Fruit fly (Drosophila melanogaster) whole organism, embryonic: ENCODE data around the gene prd1.
A peak's percentile ranks its signal among the peaks of the same experiment; 100 is the strongest.

Experiments used
- Atf3 ChIP-seq: fragments of 200-800 bp; sonication (Bioruptor generic); optimal IDR thresholded peaks from 3 replicates; lab custom pipeline; 2016; ENCODE audit warnings: missing biosample characterization, missing genetic modification characterization
- Blimp-1 ChIP-seq: fragments of 200-800 bp; sonication (Bioruptor generic); optimal IDR thresholded peaks from 3 replicates; lab custom pipeline; 2018; ENCODE audit warnings: missing biosample characterization, missing genetic modification characterization, mild to moderate bottlenecking, moderate library complexity, missing genetic modification reagents
- Bteb2 ChIP-seq: fragments of 200-800 bp; sonication (Bioruptor generic); optimal IDR thresholded peaks from 2 replicates; lab custom pipeline; 2016; ENCODE audit warnings: missing biosample characterization, missing genetic modification characterization
- CG1024 ChIP-seq: fragments of 200-800 bp; sonication (Bioruptor generic); IDR thresholded peaks from 2 replicates; pipeline ENCODE4 v1.3.6; 2022; ENCODE audit warnings: missing biosample characterization, missing genetic modification characterization
- CG10979 ChIP-seq: fragments of 200-800 bp; sonication (Bioruptor generic); optimal IDR thresholded peaks from 2 replicates; lab custom pipeline; 2018; ENCODE audit warnings: missing biosample characterization, mild to moderate bottlenecking, missing genetic modification characterization, moderate library complexity
- CG12155 ChIP-seq: fragments of 200-800 bp; sonication (Bioruptor generic); optimal IDR thresholded peaks from 3 replicates; lab custom pipeline; 2016; ENCODE audit warnings: missing biosample characterization, missing genetic modification characterization
- CG13775 ChIP-seq: fragments of 200-800 bp; sonication (Bioruptor generic); optimal IDR thresholded peaks from 3 replicates; lab custom pipeline; 2017; ENCODE audit warnings: missing biosample characterization, mild to moderate bottlenecking, missing genetic modification characterization
- CG17612 ChIP-seq: fragments of 200-800 bp; sonication (Bioruptor generic); IDR thresholded peaks from 2 replicates; pipeline ENCODE4 v1.3.6; 2022; ENCODE audit warnings: missing biosample characterization, missing genetic modification characterization
- CG17802 ChIP-seq: fragments of 200-800 bp; sonication (Bioruptor generic); optimal IDR thresholded peaks from 2 replicates; lab custom pipeline; 2018; ENCODE audit warnings: missing biosample characterization, mild to moderate bottlenecking, missing genetic modification characterization, moderate library complexity
- CG2116 ChIP-seq: fragments of 200-800 bp; sonication (Bioruptor generic); optimal IDR thresholded peaks from 3 replicates; lab custom pipeline; 2018; ENCODE audit warnings: missing biosample characterization, mild to moderate bottlenecking, missing genetic modification characterization
- CG2712 ChIP-seq: fragments of 200-800 bp; optimal IDR thresholded peaks from 3 replicates; lab custom pipeline; 2019; ENCODE audit warnings: missing biosample characterization, mild to moderate bottlenecking, missing genetic modification characterization, moderate library complexity
- CG30020 ChIP-seq: fragments of 200-800 bp; optimal IDR thresholded peaks from 2 replicates; lab custom pipeline; 2019; ENCODE audit warnings: missing biosample characterization, mild to moderate bottlenecking, missing genetic modification characterization, moderate library complexity
- CG31441 ChIP-seq: fragments of 200-800 bp; sonication (Bioruptor generic); IDR thresholded peaks from 2 replicates; pipeline ENCODE4 v1.3.6; 2022; ENCODE audit warnings: missing biosample characterization, missing genetic modification characterization
- CG7372 ChIP-seq: fragments of 200-800 bp; sonication (Bioruptor generic); IDR thresholded peaks from 2 replicates; pipeline ENCODE4 v1.3.6; 2022; ENCODE audit warnings: missing biosample characterization, missing genetic modification characterization
- CG9609 ChIP-seq: fragments of 200-800 bp; sonication (Bioruptor generic); optimal IDR thresholded peaks from 3 replicates; lab custom pipeline; 2016; ENCODE audit warnings: missing biosample characterization, missing genetic modification characterization
- D19A ChIP-seq: fragments of 200-800 bp; optimal IDR thresholded peaks from 3 replicates; lab custom pipeline; 2019; ENCODE audit warnings: missing biosample characterization, mild to moderate bottlenecking, missing genetic modification characterization, moderate library complexity
- Deaf1 ChIP-seq: fragments of 200-800 bp; optimal IDR thresholded peaks from 3 replicates; lab custom pipeline; 2019; ENCODE audit warnings: missing biosample characterization, mild to moderate bottlenecking, missing genetic modification characterization, moderate library complexity
- Dfd ChIP-seq, 2 experiments: fragments of >200 bp; optimal IDR thresholded peaks; 2 replicates each; lab custom pipeline; 2017; ENCODE audit warnings: missing biosample characterization in 2 of 2, missing genetic modification characterization in 2 of 2
- HHEX ChIP-seq: fragments of 200-800 bp; sonication (Bioruptor generic); optimal IDR thresholded peaks from 3 replicates; lab custom pipeline; 2017; ENCODE audit warnings: missing biosample characterization, mild to moderate bottlenecking, missing genetic modification characterization, missing genetic modification reagents
- HmgZ ChIP-seq: fragments of 200-800 bp; sonication (Bioruptor generic); optimal IDR thresholded peaks from 2 replicates; lab custom pipeline; 2018; ENCODE audit warnings: missing biosample characterization, mild to moderate bottlenecking, missing genetic modification characterization
- Meics ChIP-seq: fragments of 200-800 bp; sonication (Bioruptor generic); optimal IDR thresholded peaks from 2 replicates; lab custom pipeline; 2017; ENCODE audit warnings: missing biosample characterization, mild to moderate bottlenecking, missing genetic modification characterization
- Myb ChIP-seq: fragments of 200-800 bp; sonication (Bioruptor generic); optimal IDR thresholded peaks from 2 replicates; lab custom pipeline; 2016; ENCODE audit warnings: missing biosample characterization, missing genetic modification characterization
- Oaz ChIP-seq: fragments of 200-800 bp; sonication (Bioruptor generic); IDR thresholded peaks from 2 replicates; pipeline ENCODE4 v1.3.6; 2022; ENCODE audit warnings: missing biosample characterization, missing genetic modification characterization
- Ravus ChIP-seq: fragments of 200-800 bp; sonication (Bioruptor generic); IDR thresholded peaks from 2 replicates; pipeline ENCODE4 v1.3.6; 2022; ENCODE audit warnings: missing biosample characterization, missing genetic modification characterization
- Stat92E ChIP-seq, 3 experiments: fragments of >200 bp in 2 of 3; fragments of 200-800 bp in 1 of 3; sonication (Bioruptor generic) in 1 of 3; optimal IDR thresholded peaks; 2 replicates each; lab custom pipeline; 2017 to 2019; ENCODE audit warnings: missing biosample characterization in 3 of 3, missing genetic modification characterization in 3 of 3, mild to moderate bottlenecking in 1 of 3, moderate library complexity in 1 of 3
- Xbp1 ChIP-seq: fragments of 200-800 bp; sonication (Bioruptor generic); optimal IDR thresholded peaks from 3 replicates; lab custom pipeline; 2016; ENCODE audit warnings: missing biosample characterization, mild to moderate bottlenecking, missing genetic modification characterization
- ab ChIP-seq: fragments of 200-800 bp; sonication (Bioruptor generic); optimal IDR thresholded peaks from 2 replicates; lab custom pipeline; 2016; ENCODE audit warnings: missing biosample characterization, missing genetic modification characterization
- bbx ChIP-seq: fragments of 200-800 bp; sonication (Bioruptor generic); IDR thresholded peaks from 2 replicates; pipeline ENCODE4 v1.3.6; 2022; ENCODE audit warnings: missing biosample characterization, missing genetic modification characterization; ENCODE audit not compliant: partially characterized antibody
- caup ChIP-seq: fragments of 200-800 bp; sonication (Bioruptor generic); optimal IDR thresholded peaks from 3 replicates; lab custom pipeline; 2017; ENCODE audit warnings: missing biosample characterization, mild to moderate bottlenecking, missing genetic modification characterization, moderate library complexity; ENCODE audit not compliant: severe bottlenecking
- crol ChIP-seq: fragments of 200-800 bp; sonication (Bioruptor generic); IDR thresholded peaks from 2 replicates; pipeline ENCODE4 v1.3.6; 2022; ENCODE audit warnings: missing biosample characterization, missing genetic modification characterization
- esg ChIP-seq: fragments of 200-800 bp; sonication (Bioruptor generic); conservative IDR thresholded peaks from 2 replicates; pipeline ENCODE4 v1.3.6; 2022; ENCODE audit warnings: missing biosample characterization, missing genetic modification characterization
- exex ChIP-seq: fragments of 200-800 bp; sonication (Bioruptor generic); optimal IDR thresholded peaks from 4 replicates; lab custom pipeline; 2018; ENCODE audit warnings: missing biosample characterization, mild to moderate bottlenecking, missing genetic modification characterization, moderate library complexity
- eyg ChIP-seq: fragments of 200-800 bp; sonication (Bioruptor generic); optimal IDR thresholded peaks from 3 replicates; lab custom pipeline; 2016; ENCODE audit warnings: missing biosample characterization, missing genetic modification characterization
- grau ChIP-seq: fragments of 200-800 bp; optimal IDR thresholded peaks from 3 replicates; lab custom pipeline; 2019; ENCODE audit warnings: missing biosample characterization, mild to moderate bottlenecking, missing genetic modification characterization, moderate library complexity
- grn ChIP-seq: fragments of 200-800 bp; sonication (Bioruptor generic); optimal IDR thresholded peaks from 3 replicates; lab custom pipeline; 2017; ENCODE audit warnings: missing biosample characterization, missing genetic modification characterization
- gt ChIP-seq: fragments of 200-800 bp; sonication (Bioruptor generic); IDR thresholded peaks from 2 replicates; pipeline ENCODE4 v1.3.6; 2022; ENCODE audit warnings: missing biosample characterization, missing genetic modification characterization
- h ChIP-seq: fragments of >200 bp; optimal IDR thresholded peaks from 2 replicates; lab custom pipeline; 2017
- hth ChIP-seq: fragments of >200 bp; optimal IDR thresholded peaks from 2 replicates; lab custom pipeline; 2017; ENCODE audit warnings: inconsistent platforms
- ind ChIP-seq: fragments of 200-800 bp; sonication (Bioruptor generic); optimal IDR thresholded peaks from 3 replicates; lab custom pipeline; 2016; ENCODE audit warnings: missing biosample characterization, missing genetic modification characterization
- jigr1 ChIP-seq: fragments of 200-800 bp; sonication (Bioruptor generic); IDR thresholded peaks from 3 replicates; pipeline ENCODE4 v1.3.6; 2022; ENCODE audit warnings: missing biosample characterization, missing genetic modification characterization
- nau ChIP-seq: fragments of 200-800 bp; sonication (Bioruptor generic); optimal IDR thresholded peaks from 3 replicates; lab custom pipeline; 2017; ENCODE audit warnings: missing biosample characterization, mild to moderate bottlenecking, missing genetic modification characterization, missing genetic modification reagents
- nerfin-1 ChIP-seq: fragments of 200-800 bp; sonication (Bioruptor generic); optimal IDR thresholded peaks from 3 replicates; lab custom pipeline; 2019; ENCODE audit warnings: missing biosample characterization, mild to moderate bottlenecking, missing genetic modification characterization, moderate library complexity
- run ChIP-seq: fragments of 200-800 bp; sonication (Bioruptor generic); optimal IDR thresholded peaks from 3 replicates; lab custom pipeline; 2018; ENCODE audit warnings: missing biosample characterization, mild to moderate bottlenecking, missing genetic modification characterization
- salm ChIP-seq: fragments of 200-800 bp; sonication (Bioruptor generic); optimal IDR thresholded peaks from 2 replicates; lab custom pipeline; 2018; ENCODE audit warnings: missing biosample characterization, mild to moderate bottlenecking, missing genetic modification characterization
- sc ChIP-seq, 3 experiments: fragments of >200 bp in 2 of 3; fragments of 200-800 bp in 1 of 3; sonication (Bioruptor generic) in 1 of 3; optimal IDR thresholded peaks; 2 replicates in 2 of 3; 3 replicates in 1 of 3; lab custom pipeline; 2017; ENCODE audit warnings: mild to moderate bottlenecking in 1 of 3, missing biosample characterization in 1 of 3, missing genetic modification characterization in 1 of 3, missing genetic modification reagents in 1 of 3
- tgo ChIP-seq: fragments of 200-800 bp; sonication (Bioruptor generic); IDR thresholded peaks from 3 replicates; pipeline ENCODE4 v1.3.6; 2022; ENCODE audit warnings: missing biosample characterization, missing genetic modification characterization
- toy ChIP-seq: fragments of 200-800 bp; sonication (Bioruptor generic); IDR thresholded peaks from 2 replicates; pipeline ENCODE4 v1.3.6; 2022; ENCODE audit warnings: missing biosample characterization, missing genetic modification characterization
- unc-4 ChIP-seq: fragments of 200-800 bp; sonication (Bioruptor generic); IDR thresholded peaks from 2 replicates; pipeline ENCODE4 v1.3.6; 2022; ENCODE audit warnings: missing biosample characterization, missing genetic modification characterization; ENCODE audit not compliant: partially characterized antibody
- wek ChIP-seq: fragments of 200-800 bp; sonication (Bioruptor generic); optimal IDR thresholded peaks from 3 replicates; lab custom pipeline; 2018; ENCODE audit warnings: missing biosample characterization, mild to moderate bottlenecking, missing genetic modification characterization, moderate library complexity

prd1 gene

DNA sequence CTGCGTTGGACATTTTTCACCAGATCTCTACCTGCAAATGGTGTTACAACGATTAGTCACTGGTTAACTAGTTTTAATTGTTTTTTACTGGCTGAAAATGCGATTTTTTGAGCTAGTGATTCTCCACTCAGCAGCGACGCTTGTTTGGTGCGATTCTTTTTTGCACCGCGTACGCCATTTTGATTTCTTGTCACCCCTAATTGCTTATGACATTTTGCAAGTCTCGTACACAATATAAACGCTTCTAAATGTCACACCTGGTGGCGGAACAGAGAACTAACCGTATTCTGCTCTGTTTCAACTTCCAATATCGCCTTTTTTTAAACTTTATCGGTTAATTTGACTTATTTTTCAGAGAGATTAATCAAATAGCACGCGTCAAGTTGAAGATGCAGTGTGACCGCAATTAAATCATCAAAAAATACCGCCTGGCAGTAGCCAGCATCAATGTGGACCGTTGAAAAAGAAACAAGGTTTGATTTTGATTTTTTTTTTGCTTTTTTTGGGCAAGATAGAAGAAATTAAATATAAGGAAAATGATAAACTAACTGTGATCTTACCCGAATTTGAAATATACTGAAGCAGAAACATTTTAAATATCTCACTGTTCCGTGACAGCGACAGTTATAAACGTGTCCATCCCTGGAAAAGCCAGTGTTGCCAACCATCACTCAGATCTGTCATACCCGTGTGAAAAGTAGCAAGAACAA lies 32.3 kb upstream of the prd1 start, which contains the start of the genes COX5A and glo (continued):
- peak; percentile 12 for TF ChIP-seq nau (GFP tag; lab: Kevin White, UChicago)
- TF ChIP-seq crol (GFP tag; lab: Robert Waterston, UW) = peak; percentile 20; the same call in 1 of the 2 replicates
- peak; percentile 71 for TF ChIP-seq caup
- TF ChIP-seq Stat92E (GFP tag; optimal IDR thresholded peaks at IDR 0.05; lab: Kevin White, UChicago) = peak in 1 of 3 experiments; percentile 63
- peak; percentile 56 for TF ChIP-seq esg (GFP tag; lab: Robert Waterston, UW)
- TF ChIP-seq eyg (GFP tag; lab: Kevin White, UChicago) = peak; percentile 73
- no peak for TF ChIP-seq h (lab: Kevin White, UChicago)
- TF ChIP-seq CG13775 (GFP tag; lab: Kevin White, UChicago) = peak; percentile 82
- peak; percentile 71 for TF ChIP-seq CG31441 (GFP tag; lab: Robert Waterston, UW)
- peak; percentile 28 for TF ChIP-seq Deaf1
- peak; percentile 61 for TF ChIP-seq exex (tag; lab: Kevin White, UChicago)
- TF ChIP-seq sc (optimal IDR thresholded peaks at IDR 0.05; lab: Kevin White, UChicago) = no peak
- no peak for TF ChIP-seq sc (GFP tag; optimal IDR thresholded peaks at IDR 0.05; lab: Kevin White, UChicago)
- TF ChIP-seq tgo (GFP tag; lab: Robert Waterston, UW) = peak; percentile 76
- no peak for TF ChIP-seq Dfd (GFP tag; optimal IDR thresholded peaks at IDR 0.05; lab: Kevin White, UChicago)
- TF ChIP-seq wek (GFP tag; lab: Kevin White, UChicago) = peak; percentile 37
- TF ChIP-seq CG2712 (tag; lab: Kevin White, UChicago) = peak; percentile 79
- peak; percentile 84 for TF ChIP-seq ind (GFP tag; lab: Kevin White, UChicago)
- peak; percentile 54 for TF ChIP-seq nerfin-1 (tag; lab: Kevin White, UChicago)
- peak; percentile 85 for TF ChIP-seq CG9609 (GFP tag; lab: Kevin White, UChicago)
- peak; percentile 17 for TF ChIP-seq ab (GFP tag; lab: Kevin White, UChicago)
- peak; percentile 56 for TF ChIP-seq Oaz (GFP tag; lab: Robert Waterston, UW)
- peak; percentile 12; the same call in 1 of the 2 replicates for TF ChIP-seq unc-4 (GFP tag; lab: Robert Waterston, UW)
- TF ChIP-seq run (tag; lab: Kevin White, UChicago) = no peak
- TF ChIP-seq HmgZ = peak; percentile 82
- TF ChIP-seq CG17802 (tag; lab: Kevin White, UChicago) = peak; percentile 32
- TF ChIP-seq gt (GFP tag; lab: Robert Waterston, UW) = no peak; the same call in 1 of the 2 replicates
- TF ChIP-seq D19A (tag; lab: Kevin White, UChicago) = no peak
- TF ChIP-seq grau = peak; percentile 66
- peak; percentile 78 for TF ChIP-seq CG7372 (GFP tag; lab: Robert Waterston, UW)
- peak; percentile 40; the same call in 1 of the 2 replicates for TF ChIP-seq CG17612 (GFP tag; lab: Robert Waterston, UW)
- TF ChIP-seq CG1024 (GFP tag; lab: Robert Waterston, UW) = peak; percentile 68; the same call in 1 of the 2 replicates
- TF ChIP-seq Bteb2 = peak; percentile 85
- no peak for TF ChIP-seq Ravus
- TF ChIP-seq HHEX (GFP tag; lab: Kevin White, UChicago) = peak; percentile 56
- TF ChIP-seq grn (GFP tag; lab: Kevin White, UChicago) = peak; percentile 64
- TF ChIP-seq CG30020 (tag; lab: Kevin White, UChicago) = peak; percentile 82
- no peak for TF ChIP-seq toy
- peak; percentile 69 for TF ChIP-seq Blimp-1 (GFP tag; lab: Kevin White, UChicago)
- peak; percentile 25 for TF ChIP-seq salm (tag; lab: Kevin White, UChicago)
- TF ChIP-seq Atf3 (GFP tag; lab: Kevin White, UChicago) = peak; percentile 74
- TF ChIP-seq jigr1 (GFP tag; lab: Robert Waterston, UW) = no peak
- TF ChIP-seq hth = no peak
- peak; percentile 76 for TF ChIP-seq CG12155
- peak; percentile 85 for TF ChIP-seq Myb (GFP tag; lab: Kevin White, UChicago)
- TF ChIP-seq CG10979 (tag; lab: Kevin White, UChicago) = peak; percentile 56
- peak; percentile 72 for TF ChIP-seq Meics (GFP tag; lab: Kevin White, UChicago)
- no peak; the same call in 1 of the 2 replicates for TF ChIP-seq bbx (GFP tag; lab: Robert Waterston, UW)
- TF ChIP-seq CG2116 = peak; percentile 80
- TF ChIP-seq Xbp1 (GFP tag; lab: Kevin White, UChicago) = peak; percentile 87
